Worm (Caenorhabditis elegans) whole organism, L2 larva: ENCODE results near the gene vps-24.

Source experiments
- C34F6.9 ChIP-seq: fragments of 150-350 bp; optimal IDR thresholded peaks from 2 replicates; lab custom pipeline; 2014; ENCODE audit warnings: missing biosample characterization, missing genetic modification characterization
- F13H6.1 ChIP-seq: sonication (generic microtip); optimal IDR thresholded peaks from 2 replicates; lab custom pipeline; 2016; ENCODE audit warnings: missing genetic modification characterization, missing compliant biosample characterization
- R02D3.7 ChIP-seq: fragments of 150-350 bp; optimal IDR thresholded peaks from 2 replicates; lab custom pipeline; 2014; ENCODE audit warnings: missing biosample characterization, missing genetic modification characterization
- Y55F3AM.14 ChIP-seq: fragments of 200-800 bp; sonication (Bioruptor generic); optimal IDR thresholded peaks from 2 replicates; lab custom pipeline; 2018; ENCODE audit warnings: mild to moderate bottlenecking, missing genetic modification characterization, missing compliant biosample characterization
- ZK546.5 ChIP-seq: sonication (generic microtip); optimal IDR thresholded peaks from 2 replicates; lab custom pipeline; 2017; ENCODE audit warnings: missing biosample characterization, missing genetic modification characterization
- alr-1 ChIP-seq: fragments of 150-350 bp; optimal IDR thresholded peaks from 2 replicates; lab custom pipeline; 2014; ENCODE audit warnings: missing biosample characterization, missing genetic modification characterization
- ama-1 ChIP-seq: fragments of 150-350 bp; optimal IDR thresholded peaks from 2 replicates; lab custom pipeline; 2018; ENCODE audit warnings: inconsistent platforms
- blmp-1 ChIP-seq: sonication (generic microtip); optimal IDR thresholded peaks from 2 replicates; lab custom pipeline; 2017; ENCODE audit warnings: missing genetic modification characterization, mild to moderate bottlenecking, missing compliant biosample characterization, antibody characterized with exemption, moderate library complexity; ENCODE audit not compliant: insufficient read depth
- ceh-16 ChIP-seq: fragments of 150-350 bp; optimal IDR thresholded peaks from 2 replicates; lab custom pipeline; 2014; ENCODE audit warnings: missing biosample characterization, missing genetic modification characterization
- crh-2 ChIP-seq: sonication (generic microtip); optimal IDR thresholded peaks from 2 replicates; lab custom pipeline; 2017; ENCODE audit warnings: missing biosample characterization, missing genetic modification characterization
- egl-27 ChIP-seq: sonication (generic microtip); optimal IDR thresholded peaks from 3 replicates; lab custom pipeline; 2017; ENCODE audit warnings: missing biosample characterization, missing genetic modification reagents, missing genetic modification characterization
- fos-1 ChIP-seq: fragments of 150-350 bp; optimal IDR thresholded peaks from 2 replicates; lab custom pipeline; 2014; ENCODE audit warnings: missing biosample characterization, missing genetic modification characterization
- gmeb-1 ChIP-seq: fragments of 150-350 bp; optimal IDR thresholded peaks from 2 replicates; lab custom pipeline; 2014; ENCODE audit warnings: missing biosample characterization, missing genetic modification characterization
- lin-11 ChIP-seq: fragments of 150-350 bp; sonication (generic microtip); optimal IDR thresholded peaks from 2 replicates; lab custom pipeline; 2014; ENCODE audit warnings: missing biosample characterization, missing genetic modification characterization, inconsistent platforms, mixed read lengths
- lin-13 ChIP-seq: fragments of 150-350 bp; optimal IDR thresholded peaks from 2 replicates; lab custom pipeline; 2014; ENCODE audit warnings: missing biosample characterization, missing genetic modification reagents, missing genetic modification characterization
- lin-39 ChIP-seq: fragments of 150-350 bp; optimal IDR thresholded peaks from 2 replicates; lab custom pipeline; 2014; ENCODE audit warnings: missing biosample characterization, missing genetic modification reagents, missing genetic modification characterization
- lsy-2 ChIP-seq, 2 experiments: fragments of 150-350 bp in 1 of 2; sonication (generic microtip) in 1 of 2; optimal IDR thresholded peaks; 2 replicates each; lab custom pipeline; 2014 to 2017; ENCODE audit warnings: missing biosample characterization in 2 of 2, missing genetic modification characterization in 2 of 2
- mab-5 ChIP-seq: fragments of 150-350 bp; optimal IDR thresholded peaks from 2 replicates; lab custom pipeline; 2014; ENCODE audit warnings: missing biosample characterization, missing genetic modification characterization
- mbf-1 ChIP-seq: sonication (generic microtip); optimal IDR thresholded peaks from 2 replicates; lab custom pipeline; 2017; ENCODE audit warnings: missing biosample characterization, missing genetic modification characterization
- mdl-1 ChIP-seq, 2 experiments: fragments of 150-350 bp in 1 of 2; sonication (generic microtip) in 1 of 2; optimal IDR thresholded peaks; 2 replicates each; lab custom pipeline; 2017; ENCODE audit warnings: missing biosample characterization in 2 of 2, missing genetic modification characterization in 2 of 2
- nhr-10 ChIP-seq: sonication (generic microtip); optimal IDR thresholded peaks from 2 replicates; lab custom pipeline; 2017; ENCODE audit warnings: missing biosample characterization, missing genetic modification characterization
- nhr-11 ChIP-seq: fragments of 150-350 bp; optimal IDR thresholded peaks from 2 replicates; lab custom pipeline; 2014; ENCODE audit warnings: missing biosample characterization, missing genetic modification characterization
- nhr-12 ChIP-seq: fragments of 150-350 bp; optimal IDR thresholded peaks from 2 replicates; lab custom pipeline; 2014; ENCODE audit warnings: missing biosample characterization, missing genetic modification characterization
- nhr-129 ChIP-seq: fragments of 150-350 bp; optimal IDR thresholded peaks from 2 replicates; lab custom pipeline; 2014; ENCODE audit warnings: missing biosample characterization, missing genetic modification characterization
- nhr-21 ChIP-seq: fragments of 150-350 bp; optimal IDR thresholded peaks from 2 replicates; lab custom pipeline; 2014; ENCODE audit warnings: missing biosample characterization, missing genetic modification characterization
- nhr-237 ChIP-seq: fragments of 150-350 bp; optimal IDR thresholded peaks from 2 replicates; lab custom pipeline; 2014; ENCODE audit warnings: missing biosample characterization, missing genetic modification characterization
- nhr-25 ChIP-seq: fragments of 150-350 bp; sonication (generic microtip); optimal IDR thresholded peaks from 3 replicates; lab custom pipeline; 2014; ENCODE audit warnings: missing biosample characterization, missing genetic modification characterization
- nhr-6 ChIP-seq: fragments of 150-350 bp; optimal IDR thresholded peaks from 2 replicates; lab custom pipeline; 2014; ENCODE audit warnings: missing biosample characterization, missing genetic modification characterization
- peb-1 ChIP-seq: fragments of 150-350 bp; optimal IDR thresholded peaks from 2 replicates; lab custom pipeline; 2014; ENCODE audit warnings: missing biosample characterization, missing genetic modification characterization
- sem-4 ChIP-seq: fragments of 150-350 bp; optimal IDR thresholded peaks from 2 replicates; lab custom pipeline; 2014; ENCODE audit warnings: missing biosample characterization, missing genetic modification reagents, missing genetic modification characterization
- skn-1 ChIP-seq: sonication (generic microtip); optimal IDR thresholded peaks from 2 replicates; lab custom pipeline; 2017; ENCODE audit warnings: missing biosample characterization, missing genetic modification characterization
- sma-3 ChIP-seq: sonication (generic microtip); optimal IDR thresholded peaks from 2 replicates; lab custom pipeline; 2016; ENCODE audit warnings: missing genetic modification reagents, missing genetic modification characterization, missing compliant biosample characterization
- sma-9 ChIP-seq, 2 experiments: fragments of 150-350 bp in 1 of 2; sonication (generic microtip) in 1 of 2; optimal IDR thresholded peaks; 2 replicates each; lab custom pipeline; 2014 to 2016; ENCODE audit warnings: missing genetic modification characterization in 2 of 2, mild to moderate bottlenecking in 1 of 2, missing biosample characterization in 1 of 2, missing compliant biosample characterization in 1 of 2, missing genetic modification reagents in 1 of 2, moderate library complexity in 1 of 2
- snpc-4 ChIP-seq: fragments of 150-350 bp; optimal IDR thresholded peaks from 2 replicates; lab custom pipeline; 2014; ENCODE audit warnings: missing biosample characterization, missing genetic modification characterization
- unc-39 ChIP-seq: fragments of 150-350 bp; optimal IDR thresholded peaks from 2 replicates; lab custom pipeline; 2014; ENCODE audit warnings: missing biosample characterization, missing genetic modification characterization
- unc-55 ChIP-seq: fragments of 150-350 bp; sonication (generic microtip); optimal IDR thresholded peaks from 3 replicates; lab custom pipeline; 2014; ENCODE audit warnings: missing biosample characterization, missing genetic modification reagents, missing genetic modification characterization
- zag-1 ChIP-seq: fragments of 150-350 bp; optimal IDR thresholded peaks from 2 replicates; lab custom pipeline; 2014; ENCODE audit warnings: missing biosample characterization, missing genetic modification characterization
- ztf-1 ChIP-seq: fragments of 200-800 bp; sonication (Bioruptor generic); conservative IDR thresholded peaks from 2 replicates; pipeline ENCODE4 v1.3.6; 2022; ENCODE audit warnings: missing genetic modification characterization, missing compliant biosample characterization
- ztf-11 ChIP-seq: sonication (generic microtip); optimal IDR thresholded peaks from 2 replicates; lab custom pipeline; 2017; ENCODE audit warnings: missing biosample characterization, missing genetic modification characterization
- ztf-4 ChIP-seq: fragments of 150-350 bp; optimal IDR thresholded peaks from 2 replicates; lab custom pipeline; 2014; ENCODE audit warnings: missing biosample characterization, missing genetic modification characterization

The vps-24 gene

ce11 chrII:5016144-5016543, 22.3 kb downstream of the vps-24 start:
- TF ChIP-seq gmeb-1 (tag; lab: Kevin White, UChicago) (no peak), unc-39 (no peak), egl-27 (tag; lab: Kevin White, UChicago) (no peak), nhr-10 (tag; lab: Kevin White, UChicago) (no peak), ztf-1 (GFP tag; lab: Robert Waterston, UW) (no peak), ztf-4 (tag; lab: Kevin White, UChicago) (no peak), mbf-1 (tag; lab: Kevin White, UChicago) (no peak), skn-1 (tag; lab: Kevin White, UChicago) (no peak), sma-9 (GFP tag; optimal IDR thresholded peaks at IDR 0.05; lab: Kevin White, UChicago) (no peak), sma-9 (tag; optimal IDR thresholded peaks at IDR 0.05; lab: Kevin White, UChicago) (no peak), lin-39 (tag; lab: Kevin White, UChicago) (no peak), nhr-12 (tag; lab: Kevin White, UChicago) (no peak), nhr-129 (tag; lab: Kevin White, UChicago) (no peak), snpc-4 (tag; lab: Kevin White, UChicago) (no peak)

- TF ChIP-seq nhr-21 = peak; percentile 31
- peak; percentile 74 for TF ChIP-seq egl-27 (tag; lab: Kevin White, UChicago)
- peak in 1 of 2 experiments; percentile 26 for TF ChIP-seq mdl-1 (tag; optimal IDR thresholded peaks at IDR 0.05; lab: Kevin White, UChicago)
- TF ChIP-seq fos-1 = peak; percentile 81
- no peak for TF ChIP-seq R02D3.7 (tag; lab: Kevin White, UChicago)
- peak; percentile 21 to 76 for TF ChIP-seq lsy-2 (tag; optimal IDR thresholded peaks at IDR 0.05; lab: Kevin White, UChicago)
- no peak for TF ChIP-seq ZK546.5 (tag; lab: Kevin White, UChicago)
- no peak for TF ChIP-seq lin-39 (tag; lab: Kevin White, UChicago)
- no peak for TF ChIP-seq ztf-1 (GFP tag; lab: Robert Waterston, UW)
- TF ChIP-seq blmp-1 = no peak
- TF ChIP-seq lin-13 (GFP tag; lab: Kevin White, UChicago) = peak; percentile 32
- TF ChIP-seq peb-1 (tag; lab: Kevin White, UChicago) = no peak
- TF ChIP-seq Y55F3AM.14 (GFP tag; lab: Kevin White, UChicago) = peak; percentile 80
- TF ChIP-seq nhr-6 (tag; lab: Kevin White, UChicago) = no peak
- TF ChIP-seq nhr-12 (tag; lab: Kevin White, UChicago) = no peak
- peak; percentile 82 for TF ChIP-seq nhr-129 (tag; lab: Kevin White, UChicago)
- TF ChIP-seq nhr-25 (tag; lab: Kevin White, UChicago) = peak; percentile 58
- peak; percentile 57 for TF ChIP-seq zag-1 (tag; lab: Kevin White, UChicago)
- peak; percentile 1 for TF ChIP-seq ama-1 (lab: Kevin White, UChicago)
- TF ChIP-seq lin-11 (tag; lab: Kevin White, UChicago) = no peak
- no peak for TF ChIP-seq alr-1
- peak; percentile 36 for TF ChIP-seq sma-9 (GFP tag; optimal IDR thresholded peaks at IDR 0.05; lab: Kevin White, UChicago)
- no peak for TF ChIP-seq sma-9 (tag; optimal IDR thresholded peaks at IDR 0.05; lab: Kevin White, UChicago)
- peak; percentile 14 for TF ChIP-seq gmeb-1 (tag; lab: Kevin White, UChicago)
- peak; percentile 51 for TF ChIP-seq snpc-4 (tag; lab: Kevin White, UChicago)
- TF ChIP-seq unc-55 (GFP tag; lab: Kevin White, UChicago) = peak; percentile 72
- peak; percentile 18 for TF ChIP-seq sma-3 (GFP tag; lab: Kevin White, UChicago)
- TF ChIP-seq F13H6.1 = peak; percentile 68
- no peak for TF ChIP-seq nhr-11
- peak; percentile 91 for TF ChIP-seq C34F6.9 (tag; lab: Kevin White, UChicago)
- peak; percentile 59 for TF ChIP-seq sem-4
- no peak for TF ChIP-seq mbf-1 (tag; lab: Kevin White, UChicago)
- TF ChIP-seq ceh-16 (tag; lab: Kevin White, UChicago) = peak; percentile 69
- TF ChIP-seq crh-2 (tag; lab: Kevin White, UChicago) = peak; percentile 66
- no peak for TF ChIP-seq nhr-237 (tag; lab: Kevin White, UChicago)
- no peak for TF ChIP-seq ztf-11 (tag; lab: Kevin White, UChicago)
- TF ChIP-seq mab-5 (tag; lab: Kevin White, UChicago) = peak; percentile 56
Observed at ce11 chrII:5016977-5017585, 23.3 kb downstream of the vps-24 start.
